ENCODE assay signal across 1 fruit fly cellular context in the genomic region with DNA sequence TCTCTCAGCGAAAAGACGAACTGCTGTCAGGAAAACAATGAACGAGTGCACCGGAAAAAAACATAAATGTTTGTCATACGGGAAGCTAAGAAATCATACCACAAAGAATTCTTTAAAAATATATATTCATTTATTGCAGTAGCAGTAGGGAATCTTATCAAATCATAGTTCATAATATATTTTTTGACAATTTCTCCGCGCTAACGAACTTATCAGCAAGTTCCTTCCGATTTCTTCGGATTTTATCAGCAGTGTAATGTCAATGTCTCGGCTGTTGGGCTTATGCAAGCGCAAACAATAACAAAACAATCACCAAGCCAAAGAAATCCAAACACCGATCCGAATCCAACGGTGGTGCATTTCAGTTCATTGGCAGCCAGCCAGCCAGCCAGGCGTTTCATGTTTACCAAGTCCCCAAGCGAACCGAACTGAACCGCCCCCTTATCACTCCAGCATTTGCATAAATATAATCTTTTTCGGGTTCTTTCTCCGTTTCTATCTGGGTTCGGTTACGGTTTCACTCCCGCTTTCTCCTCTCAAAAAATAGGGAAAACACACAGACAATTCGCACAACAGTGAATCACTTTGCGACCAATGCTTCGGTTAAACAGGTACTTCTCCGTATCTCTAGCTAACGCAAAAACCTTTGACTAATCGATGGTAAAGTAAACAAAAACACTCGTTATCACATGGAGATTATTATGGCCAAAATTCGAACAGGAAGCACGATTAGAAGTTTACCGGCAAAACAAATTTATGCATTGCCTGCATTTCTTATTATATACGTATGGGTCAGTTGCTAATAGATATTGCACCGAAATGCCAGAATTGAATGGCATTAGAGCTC.
A peak's percentile ranks its signal among the peaks of the same experiment; 100 is the strongest.
TF ChIP-seq lines count a peak whose summit lies in the region.

No protein-coding gene starts in this region.

TF ChIP-seq in whole organism, embryonic, 481 proteins besides CTCF, POLR2A, EP300 and RAD21 (continued from another document):
- TF ChIP-seq CG30020 (tag; optimal IDR thresholded peaks at IDR 0.05; lab: Kevin White, UChicago) (no peak), ATbp (GFP tag; optimal IDR thresholded peaks at IDR 0.05; lab: Kevin White, UChicago) (peak; percentile 84), CG11398 (GFP tag; optimal IDR thresholded peaks at IDR 0.05; lab: Kevin White, UChicago) (no peak), CG4328 (GFP tag; optimal IDR thresholded peaks at IDR 0.05; lab: Kevin White, UChicago) (peak; percentile 5), kay (GFP tag; optimal IDR thresholded peaks at IDR 0.05; lab: Kevin White, UChicago) (no peak), Gsc (GFP tag; IDR thresholded peaks at IDR 0.05; lab: Robert Waterston, UW) (no peak), CG9797 (GFP tag; optimal IDR thresholded peaks at IDR 0.05; lab: Kevin White, UChicago) (no peak), hbn (GFP tag; IDR thresholded peaks at IDR 0.05; lab: Robert Waterston, UW; ENCODE audit: partially characterized antibody) (no peak), bab2 (GFP tag; optimal IDR thresholded peaks at IDR 0.05; lab: Kevin White, UChicago) (no peak), CG9609 (GFP tag; optimal IDR thresholded peaks at IDR 0.05; lab: Kevin White, UChicago) (peak; percentile 7), HHEX (GFP tag; optimal IDR thresholded peaks at IDR 0.05; lab: Kevin White, UChicago) (no peak), CG8478 (optimal IDR thresholded peaks at IDR 0.05; lab: Kevin White, UChicago) (no peak), B-H1 (GFP tag; IDR thresholded peaks at IDR 0.05; lab: Robert Waterston, UW) (no peak), mld (GFP tag; IDR thresholded peaks at IDR 0.05; lab: Robert Waterston, UW; ENCODE audit: partially characterized antibody) (no peak), zfh2 (GFP tag; optimal IDR thresholded peaks at IDR 0.05; lab: Kevin White, UChicago) (no peak), CG15601 (tag; optimal IDR thresholded peaks at IDR 0.05; lab: Kevin White, UChicago) (peak; percentile 27), CG8388 (GFP tag; optimal IDR thresholded peaks at IDR 0.05; lab: Kevin White, UChicago) (peak; percentile 23), lilli (GFP tag; optimal IDR thresholded peaks at IDR 0.05; lab: Kevin White, UChicago) (no peak), CG7963 (GFP tag; IDR thresholded peaks at IDR 0.05; lab: Robert Waterston, UW; ENCODE audit: partially characterized antibody) (no peak), jigr1 (GFP tag; IDR thresholded peaks at IDR 0.05; lab: Robert Waterston, UW) (no peak), sug (tag; optimal IDR thresholded peaks at IDR 0.05; lab: Kevin White, UChicago) (peak; percentile 13), Rfx (GFP tag; IDR thresholded peaks at IDR 0.05; lab: Robert Waterston, UW) (no peak), CG1602 (GFP tag; optimal IDR thresholded peaks at IDR 0.05; lab: Kevin White, UChicago) (peak; percentile 49), CG18764 (GFP tag; optimal IDR thresholded peaks at IDR 0.05; lab: Kevin White, UChicago) (no peak), CG7372 (GFP tag; IDR thresholded peaks at IDR 0.05; lab: Robert Waterston, UW) (no peak), nerfin-2 (GFP tag; IDR thresholded peaks at IDR 0.05; lab: Robert Waterston, UW; ENCODE audit: partially characterized antibody) (no peak), pb (GFP tag; optimal IDR thresholded peaks at IDR 0.05; lab: Kevin White, UChicago) (no peak), ken (GFP tag; IDR thresholded peaks at IDR 0.05; lab: Robert Waterston, UW) (no peak), slou (GFP tag; optimal IDR thresholded peaks at IDR 0.05; lab: Kevin White, UChicago) (no peak), MTF-1 (GFP tag; optimal IDR thresholded peaks at IDR 0.05; lab: Kevin White, UChicago; ENCODE audit: borderline replicate concordance) (no peak), fd64A (GFP tag; optimal IDR thresholded peaks at IDR 0.05; lab: Kevin White, UChicago) (peak; percentile 48), H2.0 (GFP tag; IDR thresholded peaks at IDR 0.05; lab: Robert Waterston, UW) (no peak), CG4730 (GFP tag; IDR thresholded peaks at IDR 0.05; lab: Robert Waterston, UW) (no peak), CkIIα-i1 (GFP tag; IDR thresholded peaks at IDR 0.05; lab: Robert Waterston, UW) (no peak), Hmx (GFP tag; optimal IDR thresholded peaks at IDR 0.05; lab: Kevin White, UChicago) (no peak), pita (GFP tag; optimal IDR thresholded peaks at IDR 0.05; lab: Kevin White, UChicago) (no peak)
